Fruit fly (Drosophila melanogaster) whole organism, embryonic: ENCODE data around the gene CG45066.

Experiments used
- B-H1 ChIP-seq: fragments of 200-800 bp; sonication (Bioruptor generic); IDR thresholded peaks from 3 replicates; pipeline ENCODE4 v1.3.6; 2022; ENCODE audit warnings: missing biosample characterization, missing genetic modification characterization
- Bteb2 ChIP-seq: fragments of 200-800 bp; sonication (Bioruptor generic); optimal IDR thresholded peaks from 2 replicates; lab custom pipeline; 2016; ENCODE audit warnings: missing biosample characterization, missing genetic modification characterization
- CG10209 ChIP-seq: fragments of 200-800 bp; sonication (Bioruptor generic); optimal IDR thresholded peaks from 3 replicates; lab custom pipeline; 2017; ENCODE audit warnings: missing biosample characterization, mild to moderate bottlenecking, missing genetic modification characterization, missing genetic modification reagents
- CG10267 ChIP-seq: fragments of 200-800 bp; sonication (Bioruptor generic); optimal IDR thresholded peaks from 2 replicates; lab custom pipeline; 2018; ENCODE audit warnings: missing biosample characterization, mild to moderate bottlenecking, missing genetic modification characterization, moderate library complexity
- CG10565 ChIP-seq: fragments of 200-800 bp; sonication (Bioruptor generic); optimal IDR thresholded peaks from 3 replicates; lab custom pipeline; 2016; ENCODE audit warnings: missing biosample characterization, mild to moderate bottlenecking, missing genetic modification characterization
- CG15011 ChIP-seq: fragments of 200-800 bp; sonication (Bioruptor generic); optimal IDR thresholded peaks from 3 replicates; lab custom pipeline; 2018; ENCODE audit warnings: missing biosample characterization, mild to moderate bottlenecking, missing genetic modification characterization
- CG15073 ChIP-seq: fragments of 200-800 bp; sonication (Bioruptor generic); optimal IDR thresholded peaks from 2 replicates; lab custom pipeline; 2016; ENCODE audit warnings: missing biosample characterization, missing genetic modification characterization
- CG2116 ChIP-seq: fragments of 200-800 bp; sonication (Bioruptor generic); optimal IDR thresholded peaks from 3 replicates; lab custom pipeline; 2018; ENCODE audit warnings: missing biosample characterization, mild to moderate bottlenecking, missing genetic modification characterization
- CG2199 ChIP-seq: fragments of 200-800 bp; sonication (Bioruptor generic); IDR thresholded peaks from 3 replicates; pipeline ENCODE4 v1.3.6; 2022; ENCODE audit warnings: missing biosample characterization, missing genetic modification characterization
- CG42726 ChIP-seq: fragments of 200-800 bp; sonication (Bioruptor generic); IDR thresholded peaks from 2 replicates; pipeline ENCODE4 v1.3.6; 2022; ENCODE audit warnings: missing biosample characterization, missing genetic modification characterization; ENCODE audit not compliant: partially characterized antibody
- CG7271 ChIP-seq: fragments of 200-800 bp; sonication (Bioruptor generic); optimal IDR thresholded peaks from 2 replicates; lab custom pipeline; 2018; ENCODE audit warnings: missing biosample characterization, mild to moderate bottlenecking, missing genetic modification characterization, moderate library complexity
- CG7372 ChIP-seq: fragments of 200-800 bp; sonication (Bioruptor generic); IDR thresholded peaks from 2 replicates; pipeline ENCODE4 v1.3.6; 2022; ENCODE audit warnings: missing biosample characterization, missing genetic modification characterization
- CG8924 ChIP-seq: fragments of 200-800 bp; optimal IDR thresholded peaks from 3 replicates; lab custom pipeline; 2019; ENCODE audit warnings: missing biosample characterization, mild to moderate bottlenecking, missing genetic modification characterization, moderate library complexity
- CHES-1-like ChIP-seq: fragments of 200-800 bp; sonication (Bioruptor generic); optimal IDR thresholded peaks from 2 replicates; lab custom pipeline; 2016; ENCODE audit warnings: missing biosample characterization, missing genetic modification characterization
- D19A ChIP-seq: fragments of 200-800 bp; optimal IDR thresholded peaks from 3 replicates; lab custom pipeline; 2019; ENCODE audit warnings: missing biosample characterization, mild to moderate bottlenecking, missing genetic modification characterization, moderate library complexity
- Dad ChIP-seq: fragments of 200-800 bp; sonication (Bioruptor generic); optimal IDR thresholded peaks from 3 replicates; lab custom pipeline; 2016; ENCODE audit warnings: missing biosample characterization, missing genetic modification characterization
- Eip74EF ChIP-seq, 2 experiments: fragments of 200-800 bp in 1 of 2; fragments of >200 bp in 1 of 2; sonication (Bioruptor generic) in 1 of 2; optimal IDR thresholded peaks; 2 replicates each; lab custom pipeline; 2017 to 2019; ENCODE audit warnings: missing biosample characterization in 2 of 2, missing genetic modification characterization in 2 of 2, mild to moderate bottlenecking in 1 of 2, moderate library complexity in 1 of 2
- H2.0 ChIP-seq: fragments of 200-800 bp; sonication (Bioruptor generic); IDR thresholded peaks from 2 replicates; pipeline ENCODE4 v1.3.6; 2022; ENCODE audit warnings: missing biosample characterization, missing genetic modification characterization
- HmgD ChIP-seq: fragments of 200-800 bp; sonication (Bioruptor generic); optimal IDR thresholded peaks from 3 replicates; lab custom pipeline; 2016; ENCODE audit warnings: missing biosample characterization, missing genetic modification characterization
- Hmr ChIP-seq: fragments of 200-800 bp; sonication (Bioruptor generic); optimal IDR thresholded peaks from 3 replicates; lab custom pipeline; 2017; ENCODE audit warnings: mild to moderate bottlenecking, missing biosample characterization, missing genetic modification reagents, missing genetic modification characterization
- Hr78 ChIP-seq, 2 experiments: fragments of 200-800 bp in 1 of 2; fragments of >200 bp in 1 of 2; sonication (Bioruptor generic) in 1 of 2; optimal IDR thresholded peaks; 2 replicates each; lab custom pipeline; 2017 to 2019; ENCODE audit warnings: missing biosample characterization in 2 of 2, missing genetic modification characterization in 2 of 2, mild to moderate bottlenecking in 1 of 2, moderate library complexity in 1 of 2
- Mrtf ChIP-seq: fragments of 200-800 bp; sonication (Bioruptor generic); IDR thresholded peaks from 3 replicates; pipeline ENCODE4 v1.3.6; 2022; ENCODE audit warnings: missing biosample characterization, missing genetic modification characterization
- NC2β ChIP-seq: fragments of 200-800 bp; sonication (Bioruptor generic); optimal IDR thresholded peaks from 2 replicates; lab custom pipeline; 2016; ENCODE audit warnings: missing biosample characterization, missing genetic modification characterization
- Nf-YC ChIP-seq: fragments of 200-800 bp; optimal IDR thresholded peaks from 3 replicates; lab custom pipeline; 2019; ENCODE audit warnings: missing biosample characterization, mild to moderate bottlenecking, missing genetic modification characterization, moderate library complexity
- Oli ChIP-seq: fragments of 200-800 bp; sonication (Bioruptor generic); optimal IDR thresholded peaks from 2 replicates; lab custom pipeline; 2018; ENCODE audit warnings: missing biosample characterization, mild to moderate bottlenecking, missing genetic modification characterization, moderate library complexity
- Tbp ChIP-seq: fragments of >200 bp; optimal IDR thresholded peaks from 2 replicates; lab custom pipeline; 2018; ENCODE audit warnings: missing biosample characterization, missing genetic modification characterization
- al ChIP-seq: fragments of 200-800 bp; sonication (Bioruptor generic); IDR thresholded peaks from 2 replicates; pipeline ENCODE4 v1.3.6; 2022; ENCODE audit warnings: missing biosample characterization, missing genetic modification characterization
- aop ChIP-seq: fragments of 200-800 bp; sonication (Bioruptor generic); IDR thresholded peaks from 2 replicates; pipeline ENCODE4 v1.3.6; 2022; ENCODE audit warnings: missing biosample characterization, missing genetic modification characterization
- ash1 ChIP-seq: fragments of 200-800 bp; sonication (Bioruptor generic); optimal IDR thresholded peaks from 2 replicates; lab custom pipeline; 2018; ENCODE audit warnings: missing biosample characterization, mild to moderate bottlenecking, missing genetic modification characterization
- bigmax ChIP-seq: fragments of 200-800 bp; sonication (Bioruptor generic); optimal IDR thresholded peaks from 2 replicates; lab custom pipeline; 2018; ENCODE audit warnings: missing biosample characterization, mild to moderate bottlenecking, missing genetic modification characterization
- chinmo ChIP-seq: fragments of 200-800 bp; sonication (Bioruptor generic); IDR thresholded peaks from 4 replicates; pipeline ENCODE4 v1.3.6; 2022; ENCODE audit warnings: missing biosample characterization, missing genetic modification characterization; ENCODE audit not compliant: partially characterized antibody
- chn ChIP-seq: fragments of 200-800 bp; sonication (Bioruptor generic); optimal IDR thresholded peaks from 2 replicates; lab custom pipeline; 2016; ENCODE audit warnings: missing biosample characterization, missing genetic modification characterization
- cwo ChIP-seq: fragments of 200-800 bp; sonication (Bioruptor generic); optimal IDR thresholded peaks from 3 replicates; lab custom pipeline; 2017; ENCODE audit warnings: missing biosample characterization, missing genetic modification characterization, mild to moderate bottlenecking, moderate library complexity, missing genetic modification reagents
- da ChIP-seq: fragments of 200-800 bp; sonication (Bioruptor generic); optimal IDR thresholded peaks from 2 replicates; lab custom pipeline; 2016; ENCODE audit warnings: missing biosample characterization, missing genetic modification characterization
- fd3F ChIP-seq: fragments of 200-800 bp; sonication (Bioruptor generic); optimal IDR thresholded peaks from 2 replicates; lab custom pipeline; 2018; ENCODE audit warnings: missing biosample characterization, mild to moderate bottlenecking, missing genetic modification characterization, moderate library complexity
- fd64A ChIP-seq: fragments of 200-800 bp; sonication (Bioruptor generic); optimal IDR thresholded peaks from 3 replicates; lab custom pipeline; 2018; ENCODE audit warnings: missing biosample characterization, mild to moderate bottlenecking, missing genetic modification characterization
- gro ChIP-seq: fragments of 200-800 bp; sonication (Bioruptor generic); optimal IDR thresholded peaks from 2 replicates; lab custom pipeline; 2016; ENCODE audit warnings: missing biosample characterization, missing genetic modification characterization
- her ChIP-seq: fragments of 200-800 bp; sonication (Bioruptor generic); optimal IDR thresholded peaks from 2 replicates; lab custom pipeline; 2016; ENCODE audit warnings: missing biosample characterization, missing genetic modification characterization
- jigr1 ChIP-seq: fragments of 200-800 bp; sonication (Bioruptor generic); IDR thresholded peaks from 3 replicates; pipeline ENCODE4 v1.3.6; 2022; ENCODE audit warnings: missing biosample characterization, missing genetic modification characterization
- klu ChIP-seq: fragments of 200-800 bp; sonication (Bioruptor generic); IDR thresholded peaks from 2 replicates; pipeline ENCODE4 v1.3.6; 2022; ENCODE audit warnings: missing biosample characterization, missing genetic modification characterization
- lola ChIP-seq, 3 experiments: fragments of >200 bp in 2 of 3; fragments of 200-800 bp in 1 of 3; sonication (Bioruptor generic) in 1 of 3; optimal IDR thresholded peaks; 2 replicates each; lab custom pipeline; 2017 to 2019; ENCODE audit warnings: missing biosample characterization in 3 of 3, missing genetic modification characterization in 3 of 3, mild to moderate bottlenecking in 1 of 3, moderate library complexity in 1 of 3
- pho ChIP-seq: fragments of 200-800 bp; sonication (Bioruptor generic); optimal IDR thresholded peaks from 2 replicates; lab custom pipeline; 2016; ENCODE audit warnings: missing biosample characterization, missing genetic modification characterization
- sens ChIP-seq: fragments of 200-800 bp; sonication (Bioruptor generic); peaks from one replicate; lab custom pipeline; 2016; ENCODE audit warnings: missing biosample characterization, missing genetic modification characterization
- sima ChIP-seq: fragments of 200-800 bp; sonication (Bioruptor generic); optimal IDR thresholded peaks from 2 replicates; lab custom pipeline; 2016; ENCODE audit warnings: missing biosample characterization, missing genetic modification characterization
- stc ChIP-seq: fragments of 200-800 bp; sonication (Bioruptor generic); IDR thresholded peaks from 2 replicates; pipeline ENCODE4 v1.3.6; 2022; ENCODE audit warnings: missing biosample characterization, missing genetic modification characterization
- stwl ChIP-seq: fragments of 200-800 bp; sonication (Bioruptor generic); optimal IDR thresholded peaks from 3 replicates; lab custom pipeline; 2018; ENCODE audit warnings: missing biosample characterization, mild to moderate bottlenecking, missing genetic modification characterization, moderate library complexity
- tin ChIP-seq: fragments of 200-800 bp; sonication (Bioruptor generic); optimal IDR thresholded peaks from 3 replicates; lab custom pipeline; 2016; ENCODE audit warnings: missing biosample characterization, missing genetic modification characterization
- zen2 ChIP-seq: fragments of 200-800 bp; sonication (Bioruptor generic); IDR thresholded peaks from 3 replicates; pipeline ENCODE4 v1.3.6; 2022; ENCODE audit warnings: missing biosample characterization, missing genetic modification characterization; ENCODE audit not compliant: partially characterized antibody
- zf30C ChIP-seq: fragments of 200-800 bp; sonication (Bioruptor generic); optimal IDR thresholded peaks from 3 replicates; lab custom pipeline; 2018; ENCODE audit warnings: missing biosample characterization, mild to moderate bottlenecking, missing genetic modification characterization
- zfh2 ChIP-seq: fragments of 200-800 bp; sonication (Bioruptor generic); optimal IDR thresholded peaks from 2 replicates; lab custom pipeline; 2016; ENCODE audit warnings: missing biosample characterization, missing genetic modification characterization

The CG45066 gene

dm6 chr3L:3077568-3078107, 33.4 kb downstream of the CG45066 start:
- TF ChIP-seq jigr1 (GFP tag; lab: Robert Waterston, UW) (no peak), zen2 (GFP tag; lab: Robert Waterston, UW) (no peak), klu (GFP tag; lab: Robert Waterston, UW) (peak; percentile 40; the same call in 1 of the 2 replicates), stwl (tag; lab: Kevin White, UChicago) (no peak), Tbp (no peak), CG2199 (no peak), H2.0 (GFP tag; lab: Robert Waterston, UW) (no peak), ash1 (GFP tag; lab: Kevin White, UChicago) (peak; percentile 17), sima (GFP tag; lab: Kevin White, UChicago) (no peak), CHES-1-like (peak; percentile 63), CG10565 (GFP tag; lab: Kevin White, UChicago) (no peak), B-H1 (GFP tag; lab: Robert Waterston, UW) (no peak), CG8924 (tag; lab: Kevin White, UChicago) (no peak), zfh2 (GFP tag; lab: Kevin White, UChicago) (peak; percentile 36), gro (GFP tag; lab: Kevin White, UChicago) (peak; percentile 70), da (no peak), HmgD (GFP tag; lab: Kevin White, UChicago) (peak; percentile 5), sens (peak; percentile 53), CG15073 (GFP tag; lab: Kevin White, UChicago) (no peak), stc (peak; percentile 41; the same call in 1 of the 2 replicates), Hr78 (GFP tag; optimal IDR thresholded peaks at IDR 0.05; lab: Kevin White, UChicago) (peak in 1 of 2 experiments; percentile 89), Bteb2 (no peak), bigmax (GFP tag; lab: Kevin White, UChicago) (peak; percentile 35), Eip74EF (GFP tag; optimal IDR thresholded peaks at IDR 0.05; lab: Kevin White, UChicago) (peak in 1 of 2 experiments; percentile 44), CG10267 (tag; lab: Kevin White, UChicago) (no peak), her (GFP tag; lab: Kevin White, UChicago) (peak; percentile 71), CG42726 (GFP tag; lab: Robert Waterston, UW) (peak; percentile 19; the same call in 1 of the 2 replicates), NC2β (peak; percentile 25), cwo (peak; percentile 72), Dad (GFP tag; lab: Kevin White, UChicago) (no peak), al (GFP tag; lab: Robert Waterston, UW) (peak; percentile 20; the same call in 1 of the 2 replicates), fd3F (GFP tag; lab: Kevin White, UChicago) (no peak), fd64A (GFP tag; lab: Kevin White, UChicago) (no peak), D19A (tag; lab: Kevin White, UChicago) (no peak), lola (GFP tag; optimal IDR thresholded peaks at IDR 0.05; lab: Kevin White, UChicago) (peak in 1 of 3 experiments; percentile 31), CG2116 (GFP tag; lab: Kevin White, UChicago) (no peak), Nf-YC (tag; lab: Kevin White, UChicago) (peak; percentile 30), zf30C (GFP tag; lab: Kevin White, UChicago) (no peak), CG10209 (GFP tag; lab: Kevin White, UChicago) (no peak), CG7271 (no peak), Oli (no peak), CG15011 (GFP tag; lab: Kevin White, UChicago) (no peak), CG7372 (GFP tag; lab: Robert Waterston, UW) (no peak), chn (GFP tag; lab: Kevin White, UChicago) (peak; percentile 35), Hmr (GFP tag; lab: Kevin White, UChicago) (peak; percentile 63), pho (GFP tag; lab: Kevin White, UChicago) (no peak), tin (GFP tag; lab: Kevin White, UChicago) (no peak), Mrtf (GFP tag; lab: Robert Waterston, UW) (no peak), chinmo (peak; percentile 98), aop (GFP tag; lab: Robert Waterston, UW) (no peak)
